Worm (Caenorhabditis elegans) whole organism, young adult: ENCODE results near the gene aly-1.

ENCODE experiments used
- B0261.1 ChIP-seq: sonication (generic microtip); optimal IDR thresholded peaks from 2 replicates; lab custom pipeline; 2016; ENCODE audit warnings: mild to moderate bottlenecking, missing genetic modification characterization, moderate library complexity, missing compliant biosample characterization
- ama-1 ChIP-seq, 3 experiments: fragments of 150-350 bp in 1 of 3; sonication (generic microtip) in 2 of 3; optimal IDR thresholded peaks; 2 replicates each; lab custom pipeline; 2014 to 2018; ENCODE audit warnings: missing biosample characterization in 2 of 3, missing genetic modification characterization in 2 of 3, missing genetic modification reagents in 2 of 3
- atf-7 ChIP-seq: sonication (generic microtip); optimal IDR thresholded peaks from 2 replicates; lab custom pipeline; 2017; ENCODE audit warnings: mild to moderate bottlenecking, missing genetic modification characterization, missing compliant biosample characterization
- dox-1 ChIP-seq: fragments of 200-800 bp; sonication (Bioruptor generic); IDR thresholded peaks from 2 replicates; pipeline ENCODE4 v1.3.6; 2022; ENCODE audit warnings: missing genetic modification reagents, missing genetic modification characterization, missing compliant biosample characterization
- efl-1 ChIP-seq: fragments of 150-350 bp; optimal IDR thresholded peaks from 2 replicates; lab custom pipeline; 2014; ENCODE audit warnings: missing biosample characterization, missing genetic modification reagents, missing genetic modification characterization
- him-1 ChIP-seq: sonication (generic microtip); optimal IDR thresholded peaks from 2 replicates; lab custom pipeline; 2016; ENCODE audit warnings: missing genotype, missing genetic modification reagents, missing genetic modification characterization, missing compliant biosample characterization
- let-526 ChIP-seq: fragments of 200-800 bp; sonication (Bioruptor generic); IDR thresholded peaks from 2 replicates; pipeline ENCODE4 v1.3.6; 2022; ENCODE audit warnings: missing genetic modification reagents, missing genetic modification characterization, missing compliant biosample characterization
- ztf-6 ChIP-seq: fragments of 200-800 bp; sonication (Bioruptor generic); IDR thresholded peaks from 2 replicates; pipeline ENCODE4 v1.3.6; 2022; ENCODE audit warnings: missing genetic modification reagents, missing genetic modification characterization, missing compliant biosample characterization

DNA sequence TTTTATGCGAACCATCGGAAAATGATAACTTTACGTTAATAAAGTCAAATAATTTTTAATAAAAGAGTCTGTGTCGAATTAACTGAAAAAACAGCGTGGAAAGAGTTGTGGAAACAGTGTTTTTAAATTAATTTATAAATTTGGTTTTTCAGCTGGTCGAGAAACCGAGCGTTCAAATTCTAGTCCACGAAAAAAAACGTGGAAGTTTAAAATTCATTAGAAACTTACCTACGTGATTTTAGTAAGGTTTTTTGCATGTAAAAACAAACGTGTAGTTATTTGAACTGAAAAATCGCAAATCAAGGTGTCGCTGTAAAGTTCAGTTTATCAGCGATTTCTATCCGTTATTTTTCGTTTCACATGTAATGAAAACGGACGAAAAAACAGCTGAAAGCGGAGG is 30.3 kb upstream of the aly-1 start, which contains the start of gene mans-4:
- TF ChIP-seq let-526 (GFP tag; lab: Robert Waterston, UW) (no peak), ama-1 (optimal IDR thresholded peaks at IDR 0.05; lab: Kevin White, UChicago) (no peak), ama-1 (GFP tag; optimal IDR thresholded peaks at IDR 0.05; lab: Kevin White, UChicago) (no peak), ztf-6 (GFP tag; lab: Robert Waterston, UW) (no peak), efl-1 (GFP tag; lab: Kevin White, UChicago) (no peak), atf-7 (tag; lab: Kevin White, UChicago) (no peak), dox-1 (GFP tag; lab: Robert Waterston, UW) (no peak), B0261.1 (tag; lab: Kevin White, UChicago) (no peak), him-1 (tag; lab: Kevin White, UChicago) (no peak)
